Worm (Caenorhabditis elegans) whole organism, late embryonic: Measurements from ENCODE around the gene rec-8.

ENCODE experiments used
- C08G9.2 ChIP-seq: sonication (generic microtip); optimal IDR thresholded peaks from 2 replicates; lab custom pipeline; 2016; ENCODE audit warnings: mild to moderate bottlenecking, missing genetic modification characterization, moderate library complexity, missing compliant biosample characterization
- F13H6.1 ChIP-seq: sonication (generic microtip); optimal IDR thresholded peaks from 2 replicates; lab custom pipeline; 2016; ENCODE audit warnings: missing genetic modification characterization, missing compliant biosample characterization
- T23F11.4 ChIP-seq: fragments of 200-800 bp; sonication (Bioruptor generic); optimal IDR thresholded peaks from 2 replicates; lab custom pipeline; 2018; ENCODE audit warnings: mild to moderate bottlenecking, missing genetic modification characterization, missing compliant biosample characterization
- ceh-19 ChIP-seq: fragments of 200-800 bp; sonication (Bioruptor generic); optimal IDR thresholded peaks from 2 replicates; lab custom pipeline; 2018; ENCODE audit warnings: mild to moderate bottlenecking, missing genetic modification characterization, missing compliant biosample characterization
- ceh-30 ChIP-seq: fragments of 150-350 bp; optimal IDR thresholded peaks from 2 replicates; lab custom pipeline; 2014; ENCODE audit warnings: missing biosample characterization, missing genetic modification characterization
- ceh-34 ChIP-seq: sonication (generic microtip); optimal IDR thresholded peaks from 2 replicates; lab custom pipeline; 2016; ENCODE audit warnings: mild to moderate bottlenecking, missing genetic modification characterization, missing compliant biosample characterization
- ceh-48 ChIP-seq: sonication (generic microtip); optimal IDR thresholded peaks from 2 replicates; lab custom pipeline; 2016; ENCODE audit warnings: missing genetic modification characterization, inconsistent platforms, missing compliant biosample characterization
- ceh-9 ChIP-seq: sonication (generic microtip); optimal IDR thresholded peaks from 2 replicates; lab custom pipeline; 2016; ENCODE audit warnings: mild to moderate bottlenecking, missing genetic modification characterization, inconsistent platforms, missing compliant biosample characterization
- elt-2 ChIP-seq: sonication (generic microtip); optimal IDR thresholded peaks from 2 replicates; lab custom pipeline; 2016; ENCODE audit warnings: missing genetic modification reagents, missing genetic modification characterization, missing compliant biosample characterization
- fkh-6 ChIP-seq: sonication (generic microtip); optimal IDR thresholded peaks from 2 replicates; lab custom pipeline; 2016; ENCODE audit warnings: missing genetic modification characterization, missing compliant biosample characterization
- hlh-30 ChIP-seq: sonication (generic microtip); optimal IDR thresholded peaks from 2 replicates; lab custom pipeline; 2017; ENCODE audit warnings: antibody characterized with exemption, missing genetic modification characterization, missing compliant biosample characterization; ENCODE audit not compliant: insufficient read depth
- hlh-8 ChIP-seq: sonication (generic microtip); optimal IDR thresholded peaks from 2 replicates; lab custom pipeline; 2016; ENCODE audit warnings: missing genotype, missing genetic modification characterization, missing compliant biosample characterization
- pha-2 ChIP-seq: sonication (generic microtip); optimal IDR thresholded peaks from 2 replicates; lab custom pipeline; 2017; ENCODE audit warnings: mild to moderate bottlenecking, missing genetic modification characterization, missing compliant biosample characterization
- pqm-1 ChIP-seq: sonication (generic microtip); optimal IDR thresholded peaks from 2 replicates; lab custom pipeline; 2016; ENCODE audit warnings: missing genetic modification characterization, missing compliant biosample characterization
- pros-1 ChIP-seq: fragments of 150-350 bp; optimal IDR thresholded peaks from 2 replicates; lab custom pipeline; 2014; ENCODE audit warnings: missing biosample characterization, missing genetic modification reagents, missing genetic modification characterization
- sox-2 ChIP-seq: fragments of 200-800 bp; sonication (Bioruptor generic); IDR thresholded peaks from 2 replicates; pipeline ENCODE4 v1.3.6; 2022; ENCODE audit warnings: missing genetic modification reagents, missing genetic modification characterization, missing compliant biosample characterization
- sox-4 ChIP-seq: sonication (generic microtip); optimal IDR thresholded peaks from 2 replicates; lab custom pipeline; 2017; ENCODE audit warnings: mild to moderate bottlenecking, missing genetic modification characterization, inconsistent platforms, missing compliant biosample characterization
- tbx-7 ChIP-seq: sonication (generic microtip); optimal IDR thresholded peaks from 2 replicates; lab custom pipeline; 2016; ENCODE audit warnings: missing genotype, missing genetic modification characterization, missing compliant biosample characterization
- ttx-3 ChIP-seq: sonication (generic microtip); optimal IDR thresholded peaks from 2 replicates; lab custom pipeline; 2016; ENCODE audit warnings: missing genetic modification reagents, missing genetic modification characterization, missing compliant biosample characterization
- unc-3 ChIP-seq, 2 experiments: fragments of 200-800 bp in 1 of 2; sonication (Bioruptor generic) in 1 of 2; sonication (generic microtip) in 1 of 2; conservative IDR thresholded peaks in 1 of 2; optimal IDR thresholded peaks in 1 of 2; 2 replicates each; pipeline versions ENCODE4 v1.3.6 to Lab custom; 2016 to 2022; ENCODE audit warnings: missing compliant biosample characterization in 2 of 2, missing genetic modification characterization in 2 of 2, missing genetic modification reagents in 1 of 2
- unc-42 ChIP-seq: sonication (generic microtip); optimal IDR thresholded peaks from 2 replicates; lab custom pipeline; 2016; ENCODE audit warnings: missing genotype, missing genetic modification characterization, missing compliant biosample characterization
- unc-86 ChIP-seq: sonication (generic microtip); optimal IDR thresholded peaks from 2 replicates; lab custom pipeline; 2016; ENCODE audit warnings: missing genetic modification characterization, missing compliant biosample characterization

Gene rec-8

DNA sequence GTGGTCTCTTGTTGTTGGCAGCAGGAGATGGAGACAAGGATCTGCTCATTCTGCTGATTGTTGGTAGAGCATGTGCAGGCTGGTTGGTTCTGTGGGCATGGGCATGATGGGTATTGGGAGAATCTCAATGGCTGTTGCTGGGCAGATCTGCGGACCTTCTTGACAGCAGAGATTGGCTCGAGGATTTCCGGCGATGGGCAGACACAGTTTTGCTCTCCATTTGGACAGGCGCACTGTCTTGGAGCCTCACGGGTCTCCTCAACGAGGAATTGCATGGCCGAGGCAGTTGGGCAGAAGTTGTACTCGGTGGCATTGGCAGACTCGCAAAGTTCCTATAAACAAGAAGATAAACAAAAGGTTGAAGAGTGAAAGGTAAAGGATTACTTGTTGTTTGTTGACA is 22.4 kb downstream of the rec-8 start (continued):
- no peak for TF ChIP-seq elt-2 (tag; lab: Kevin White, UChicago)
- TF ChIP-seq fkh-6: no peak
- TF ChIP-seq, all 69 proteins: peak for 0

DNA sequence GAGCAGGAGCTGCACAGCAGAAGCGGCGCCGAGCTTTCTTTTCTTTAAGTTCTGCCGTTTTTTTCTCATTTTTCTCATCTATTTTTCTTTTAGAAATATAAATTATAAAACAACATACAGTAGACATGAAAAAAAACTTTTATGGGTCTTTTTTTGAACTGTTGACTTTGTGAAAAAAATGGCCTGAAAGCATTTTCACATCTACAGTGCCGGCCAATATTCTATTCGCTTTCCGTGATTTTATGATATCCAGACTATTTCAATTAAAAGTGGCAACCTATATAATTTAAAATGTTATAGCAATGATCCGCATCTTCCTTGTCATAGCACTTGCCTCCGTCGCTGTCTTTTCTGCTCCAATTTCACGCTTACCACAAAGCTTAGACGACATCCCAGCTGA is 24.9 kb downstream of the rec-8 start, which contains the start of gene far-6:
far-6 (plus strand) TSS at position 301 of the 400 bp plus-strand sequence.
- TF ChIP-seq tbx-7: no peak
- no peak for TF ChIP-seq pros-1 (tag; lab: Kevin White, UChicago)
- TF ChIP-seq ceh-30 (tag; lab: Kevin White, UChicago): no peak
- no peak for TF ChIP-seq ceh-34

- peak; percentile 50 for TF ChIP-seq elt-2 (tag; lab: Kevin White, UChicago)
- TF ChIP-seq sox-2 (GFP tag; lab: Robert Waterston, UW): no peak
These were observed 25.9 kb downstream of the rec-8 start for ce11 chrIV:13327064-13327463.

DNA sequence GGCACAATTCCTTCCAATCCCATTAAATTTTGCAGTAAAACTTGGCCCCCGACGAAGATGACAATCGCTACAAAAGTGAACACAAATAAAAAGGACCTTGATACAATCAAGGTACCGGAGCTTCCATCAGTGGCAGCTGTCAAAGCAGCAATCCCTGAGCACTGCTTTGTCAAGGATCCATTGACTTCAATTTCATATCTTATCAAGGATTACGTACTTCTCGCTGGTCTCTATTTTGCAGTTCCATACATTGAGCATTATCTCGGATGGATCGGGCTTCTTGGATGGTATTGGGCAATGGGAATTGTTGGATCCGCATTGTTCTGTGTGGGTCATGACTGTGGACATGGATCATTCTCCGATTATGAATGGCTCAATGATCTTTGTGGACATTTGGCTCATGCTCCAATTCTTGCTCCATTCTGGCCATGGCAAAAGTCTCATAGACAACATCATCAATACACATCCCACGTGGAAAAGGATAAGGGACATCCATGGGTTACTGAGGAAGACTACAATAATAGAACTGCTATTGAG is 29.1 kb downstream of the rec-8 start, which contains the start of gene fat-2:
fat-2 (plus strand) TSS at position 51 of the 537 bp plus-strand sequence.
- TF ChIP-seq ceh-19 (GFP tag; lab: Kevin White, UChicago): no peak
- no peak for TF ChIP-seq pha-2 (tag; lab: Kevin White, UChicago)
- TF ChIP-seq tbx-7: no peak
- TF ChIP-seq, all 69 proteins: peak for 0

DNA sequence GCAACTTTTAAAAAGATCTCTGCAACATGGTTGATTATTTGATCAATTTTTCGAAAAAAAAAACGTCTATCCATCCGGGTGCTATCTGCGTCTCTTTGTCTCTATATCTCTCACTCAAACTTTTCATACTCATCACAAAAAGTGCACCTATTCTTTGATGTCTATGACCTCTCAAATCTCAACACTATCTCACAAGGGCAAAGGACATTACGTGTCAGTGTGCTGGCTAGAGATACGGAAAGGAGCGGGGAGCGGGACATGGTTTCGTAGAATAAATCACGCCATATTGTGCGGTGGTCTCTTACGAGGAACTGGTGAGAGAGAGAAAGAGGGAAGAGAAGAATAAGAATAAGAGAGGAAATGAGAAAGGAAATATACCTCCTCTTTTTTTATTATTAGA is 30.6 kb downstream of the rec-8 start:
- TF ChIP-seq F13H6.1 (tag; lab: Kevin White, UChicago) (no peak), ceh-9 (tag; lab: Kevin White, UChicago) (no peak), ceh-48 (tag; lab: Kevin White, UChicago) (no peak), sox-2 (GFP tag; lab: Robert Waterston, UW) (no peak)
- TF ChIP-seq, all 69 proteins: peak for 0

DNA sequence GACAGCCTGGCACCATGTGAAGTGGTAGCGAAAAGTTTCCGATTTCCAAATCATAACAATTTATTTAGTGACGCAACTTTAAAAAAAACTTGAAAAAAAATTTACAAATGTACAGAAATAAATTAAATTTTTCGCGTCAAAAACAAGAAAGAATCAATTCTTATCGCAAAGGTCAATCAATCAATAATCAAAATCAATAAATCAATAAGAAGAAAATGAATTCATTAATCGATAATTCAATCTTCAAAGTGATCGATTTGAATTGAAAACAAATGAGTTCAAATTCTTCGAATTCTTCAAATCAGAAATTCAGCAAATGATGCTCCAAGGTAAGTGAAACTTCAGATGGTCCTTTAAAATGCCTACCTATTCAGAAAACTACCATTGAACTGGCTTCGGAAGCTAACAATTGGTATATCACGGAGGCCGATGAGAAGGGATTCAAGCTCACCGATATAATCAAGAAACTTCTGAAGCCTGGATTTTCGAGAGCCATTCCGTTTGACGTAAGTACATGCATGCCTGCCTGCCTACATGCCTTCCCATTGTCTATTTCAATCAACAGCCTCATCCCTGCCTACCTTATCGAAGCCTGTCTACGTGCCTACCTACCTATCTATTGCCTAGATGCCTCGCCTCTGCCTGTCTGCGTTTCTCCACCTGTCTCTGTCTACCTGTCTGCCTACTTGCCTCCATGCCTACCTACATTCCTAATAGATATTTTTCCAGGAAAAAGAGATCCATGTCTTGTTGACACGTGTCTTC is 32.9 kb downstream of the rec-8 start:
- no peak for TF ChIP-seq hlh-8

- peak; percentile 77 for TF ChIP-seq elt-2 (tag; lab: Kevin White, UChicago)
- TF ChIP-seq unc-3 (GFP tag; conservative IDR thresholded peaks at IDR 0.05; lab: Robert Waterston, UW): no peak
- no peak for TF ChIP-seq unc-3 (tag; optimal IDR thresholded peaks at IDR 0.05; lab: Kevin White, UChicago)
- TF ChIP-seq, all 69 proteins: peak for 1
These were observed 34.2 kb downstream of the rec-8 start for ce11 chrIV:13318773-13319172.

DNA sequence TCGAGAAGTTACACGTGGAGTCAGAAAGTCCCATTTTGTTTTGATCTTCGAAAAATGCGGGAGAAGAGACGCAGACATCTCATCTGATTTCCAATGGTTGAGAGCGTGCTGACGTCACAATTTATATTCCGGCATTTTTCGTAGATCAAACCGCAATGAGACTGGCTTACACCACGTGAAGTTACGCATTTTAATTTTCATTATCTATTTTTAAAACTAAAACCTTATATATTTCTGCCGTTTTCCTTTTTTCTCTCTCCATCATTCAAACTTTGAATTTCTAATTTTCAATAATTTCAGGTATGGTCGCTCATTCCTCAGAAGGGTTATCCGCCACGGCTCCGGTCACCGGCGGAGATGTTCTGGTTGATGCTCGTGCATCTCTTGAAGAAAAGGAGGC is 37.6 kb downstream of the rec-8 start, which contains the start of gene fat-1:
fat-1 (plus strand) TSS at position 301 of the 400 bp plus-strand sequence.
- TF ChIP-seq unc-86 (tag; lab: Kevin White, UChicago) (no peak), T23F11.4 (no peak), hlh-30 (tag; lab: Kevin White, UChicago) (no peak), ceh-48 (tag; lab: Kevin White, UChicago) (no peak), sox-4 (tag; lab: Kevin White, UChicago) (no peak)

- TF ChIP-seq ceh-19 (GFP tag; lab: Kevin White, UChicago): no peak
- no peak for TF ChIP-seq pqm-1 (tag; lab: Kevin White, UChicago)
- no peak for TF ChIP-seq unc-42 (tag; lab: Kevin White, UChicago)
- no peak for TF ChIP-seq ceh-9 (tag; lab: Kevin White, UChicago)
- TF ChIP-seq elt-2 (tag; lab: Kevin White, UChicago): peak; percentile 87
- TF ChIP-seq C08G9.2: no peak
- no peak for TF ChIP-seq ttx-3 (tag; lab: Kevin White, UChicago)
- no peak for TF ChIP-seq unc-3 (GFP tag; conservative IDR thresholded peaks at IDR 0.05; lab: Robert Waterston, UW)
- no peak for TF ChIP-seq unc-3 (tag; optimal IDR thresholded peaks at IDR 0.05; lab: Kevin White, UChicago)
These were observed 38.8 kb downstream of the rec-8 start for ce11 chrIV:13314181-13314580.
